Worm (Caenorhabditis elegans): ENCODE results near the gene gpd-3.
A peak's percentile ranks its signal among the peaks of the same experiment; 100 is the strongest.

gpd-3 gene

ce11 chrX:3108603-3109002 is 4.5 kb downstream of the gpd-3 start:
- TF ChIP-seq nhr-71 (tag; optimal IDR thresholded peaks at IDR 0.05) (peak; percentile 81), nhr-47 (tag; optimal IDR thresholded peaks at IDR 0.05) (peak; percentile 32), lir-3 (tag; optimal IDR thresholded peaks at IDR 0.05; ENCODE audit: poor library complexity) (peak; percentile 55), egl-13 (tag; optimal IDR thresholded peaks at IDR 0.05) (no peak), ces-1 (GFP tag; optimal IDR thresholded peaks at IDR 0.05) (no peak), lin-13 (GFP tag; optimal IDR thresholded peaks at IDR 0.05) (no peak), efl-3 (GFP tag; optimal IDR thresholded peaks at IDR 0.05) (no peak), ztf-4 (tag; optimal IDR thresholded peaks at IDR 0.05) (peak; percentile 44), fkh-10 (GFP tag; optimal IDR thresholded peaks at IDR 0.05) (no peak), elt-2 (tag; optimal IDR thresholded peaks at IDR 0.05) (no peak), nhr-76 (tag; optimal IDR thresholded peaks at IDR 0.05) (no peak), tbx-2 (tag; optimal IDR thresholded peaks at IDR 0.05) (peak; percentile 33), ets-5 (GFP tag; IDR thresholded peaks at IDR 0.05) (no peak), mep-1 (tag; optimal IDR thresholded peaks at IDR 0.05) (no peak), ceh-90 (tag; optimal IDR thresholded peaks at IDR 0.05) (no peak), ama-1 (optimal IDR thresholded peaks at IDR 0.05) (no peak), nhr-20 (tag; optimal IDR thresholded peaks at IDR 0.05) (peak; percentile 54), snu-23 (GFP tag; optimal IDR thresholded peaks at IDR 0.05) (peak; percentile 38), unc-98 (GFP tag; IDR thresholded peaks at IDR 0.05) (peak; percentile 17; the same call in 1 of the 2 replicates), zag-1 (tag; optimal IDR thresholded peaks at IDR 0.05) (no peak), ceh-82 (tag; optimal IDR thresholded peaks at IDR 0.05) (no peak), nhr-19 (GFP tag; conservative IDR thresholded peaks at IDR 0.05) (peak; percentile 76), rnt-1 (tag; optimal IDR thresholded peaks at IDR 0.05) (peak; percentile 84), lin-35 (GFP tag; optimal IDR thresholded peaks at IDR 0.05) (peak; percentile 7 to 16), lsy-2 (tag; optimal IDR thresholded peaks at IDR 0.05) (peak; percentile 33 to 59), Y116A8C.19 (tag; optimal IDR thresholded peaks at IDR 0.05; ENCODE audit: borderline replicate concordance) (no peak), lin-14 (GFP tag; optimal IDR thresholded peaks at IDR 0.05) (peak; percentile 81), skn-1 (tag; optimal IDR thresholded peaks at IDR 0.05) (no peak), efl-1 (optimal IDR thresholded peaks at IDR 0.05) (no peak), efl-1 (GFP tag; optimal IDR thresholded peaks at IDR 0.05 in 1 of 2) (peak in 1 of 2 experiments; percentile 88), isw-1 (GFP tag; IDR thresholded peaks at IDR 0.05) (no peak), F16B12.6 (tag; optimal IDR thresholded peaks at IDR 0.05) (no peak), ztf-11 (tag; optimal IDR thresholded peaks at IDR 0.05) (no peak), unc-130 (tag; optimal IDR thresholded peaks at IDR 0.05) (peak; percentile 89), jun-1 (tag; optimal IDR thresholded peaks at IDR 0.05) (no peak), mdl-1 (tag; optimal IDR thresholded peaks at IDR 0.05) (peak in 1 of 2 experiments; percentile 79), swsn-7 (tag; optimal IDR thresholded peaks at IDR 0.05) (peak; percentile 5)

DNA sequence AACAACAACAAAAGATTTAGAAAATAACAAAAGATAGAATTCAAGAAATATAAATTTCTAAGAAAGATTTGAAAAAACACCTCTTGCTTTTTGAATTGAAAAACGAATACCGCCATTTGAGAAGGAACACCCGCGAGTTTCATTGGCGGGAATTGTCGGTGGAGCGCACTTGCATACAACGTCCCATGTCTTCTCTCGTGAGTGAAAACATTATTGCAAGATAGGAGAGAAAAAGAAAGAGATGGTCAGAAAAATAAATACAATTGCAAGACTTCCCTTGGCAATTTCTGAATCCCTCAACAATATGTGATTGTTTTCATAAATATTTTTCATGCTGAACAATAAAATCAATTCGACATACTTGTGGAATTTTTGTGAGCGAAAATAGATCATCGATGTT is 7.0 kb downstream of the gpd-3 start, which contains the start of gene K10B3.5:
K10B3.5 (minus strand) TSS at position 343 of the 400 bp plus-strand sequence.
- TF ChIP-seq isw-1 (GFP tag; IDR thresholded peaks at IDR 0.05) (no peak; the same call in 1 of the 2 replicates), tbx-2 (tag; optimal IDR thresholded peaks at IDR 0.05) (peak; percentile 72), unc-86 (tag; optimal IDR thresholded peaks at IDR 0.05) (peak; percentile 25), ama-1 (optimal IDR thresholded peaks at IDR 0.05) (peak; percentile 29), lin-14 (GFP tag; optimal IDR thresholded peaks at IDR 0.05) (peak; percentile 93), irx-1 (tag; optimal IDR thresholded peaks at IDR 0.05) (no peak), mdl-1 (tag; optimal IDR thresholded peaks at IDR 0.05) (peak in 1 of 2 experiments; percentile 58), ces-1 (GFP tag; optimal IDR thresholded peaks at IDR 0.05) (no peak), nhr-19 (GFP tag; conservative IDR thresholded peaks at IDR 0.05) (peak; percentile 50), ceh-82 (tag; optimal IDR thresholded peaks at IDR 0.05) (peak in 2 of 3 experiments; percentile 25 to 52), fkh-8 (tag; optimal IDR thresholded peaks at IDR 0.05) (peak; percentile 17), lin-39 (tag; optimal IDR thresholded peaks at IDR 0.05) (peak; percentile 24), sup-37 (GFP tag; optimal IDR thresholded peaks at IDR 0.05) (no peak), efl-1 (optimal IDR thresholded peaks at IDR 0.05) (peak; percentile 63 to 86), efl-1 (GFP tag; optimal IDR thresholded peaks at IDR 0.05 in 1 of 2) (peak; percentile 76 to 94), ceh-90 (tag; optimal IDR thresholded peaks at IDR 0.05) (no peak), lir-3 (tag; optimal IDR thresholded peaks at IDR 0.05; ENCODE audit: poor library complexity) (peak; percentile 36), ceh-88 (GFP tag; IDR thresholded peaks at IDR 0.05) (no peak), mef-2 (tag; optimal IDR thresholded peaks at IDR 0.05) (peak; percentile 1), nhr-47 (tag; optimal IDR thresholded peaks at IDR 0.05) (peak; percentile 67), mep-1 (tag; optimal IDR thresholded peaks at IDR 0.05) (peak; percentile 82), jun-1 (tag; optimal IDR thresholded peaks at IDR 0.05) (peak; percentile 25), unc-130 (tag; optimal IDR thresholded peaks at IDR 0.05) (peak; percentile 43), ceh-63 (GFP tag; optimal IDR thresholded peaks at IDR 0.05) (no peak), Y116A8C.19 (tag; optimal IDR thresholded peaks at IDR 0.05; ENCODE audit: borderline replicate concordance) (no peak), hlh-17 (GFP tag; optimal IDR thresholded peaks at IDR 0.05; ENCODE audit: borderline replicate concordance) (no peak), rnt-1 (tag; optimal IDR thresholded peaks at IDR 0.05) (peak; percentile 79), swsn-7 (tag; optimal IDR thresholded peaks at IDR 0.05) (peak; percentile 65), elt-3 (tag; optimal IDR thresholded peaks at IDR 0.05) (peak in 1 of 6 experiments; percentile 28), efl-3 (GFP tag; optimal IDR thresholded peaks at IDR 0.05) (no peak), xbp-1 (tag; optimal IDR thresholded peaks at IDR 0.05) (peak; percentile 56), snu-23 (GFP tag; optimal IDR thresholded peaks at IDR 0.05) (peak; percentile 71)

All from whole organism, L1 larva.